Worm (Caenorhabditis elegans) whole organism, mixed stage, embryonic: ENCODE data around the gene T05A8.6.

Experiments
- M03D4.4 ChIP-seq: sonication (generic microtip); optimal IDR thresholded peaks from 2 replicates; lab custom pipeline; 2017; ENCODE audit warnings: mild to moderate bottlenecking, missing genetic modification characterization, missing compliant biosample characterization
- bed-3 ChIP-seq: fragments of 200-800 bp; sonication (Bioruptor generic); optimal IDR thresholded peaks from 3 replicates; lab custom pipeline; 2018; ENCODE audit warnings: mild to moderate bottlenecking, missing genetic modification characterization, moderate library complexity, missing compliant biosample characterization
- blmp-1 ChIP-seq: fragments of 150-350 bp; optimal IDR thresholded peaks from 2 replicates; lab custom pipeline; 2014; ENCODE audit warnings: missing biosample characterization, missing genetic modification characterization
- ceh-39 ChIP-seq: fragments of 150-350 bp; optimal IDR thresholded peaks from 2 replicates; lab custom pipeline; 2014; ENCODE audit warnings: missing biosample characterization, missing genetic modification characterization
- ceh-43 ChIP-seq: fragments of 200-800 bp; sonication (Bioruptor generic); optimal IDR thresholded peaks from 2 replicates; lab custom pipeline; 2018; ENCODE audit warnings: mild to moderate bottlenecking, missing genetic modification characterization, moderate library complexity, missing compliant biosample characterization
- ces-1 ChIP-seq: fragments of 150-350 bp; optimal IDR thresholded peaks from 2 replicates; lab custom pipeline; 2014; ENCODE audit warnings: missing biosample characterization, missing genetic modification reagents, missing genetic modification characterization
- cnd-1 ChIP-seq: fragments of 200-800 bp; sonication (Bioruptor generic); optimal IDR thresholded peaks from 2 replicates; lab custom pipeline; 2018; ENCODE audit warnings: mild to moderate bottlenecking, missing genetic modification characterization, missing compliant biosample characterization
- drap-1 ChIP-seq: fragments of 200-800 bp; sonication (Bioruptor generic); optimal IDR thresholded peaks from 3 replicates; lab custom pipeline; 2018; ENCODE audit warnings: mild to moderate bottlenecking, missing genetic modification characterization, missing compliant biosample characterization
- elt-1 ChIP-seq: sonication (generic microtip); optimal IDR thresholded peaks from 2 replicates; lab custom pipeline; 2017; ENCODE audit warnings: missing genetic modification characterization, mild to moderate bottlenecking, missing compliant biosample characterization, antibody characterized with exemption, moderate library complexity, borderline replicate concordance; ENCODE audit not compliant: insufficient read depth
- elt-3 ChIP-seq: fragments of 150-350 bp; optimal IDR thresholded peaks from 2 replicates; lab custom pipeline; 2014; ENCODE audit warnings: missing biosample characterization, missing genetic modification characterization
- flh-1 ChIP-seq: fragments of 200-800 bp; sonication (Bioruptor generic); optimal IDR thresholded peaks from 2 replicates; lab custom pipeline; 2018; ENCODE audit warnings: mild to moderate bottlenecking, missing genetic modification characterization, moderate library complexity, missing compliant biosample characterization
- ham-2 ChIP-seq: fragments of 200-800 bp; sonication (Bioruptor generic); optimal IDR thresholded peaks from 2 replicates; lab custom pipeline; 2018; ENCODE audit warnings: mild to moderate bottlenecking, missing genetic modification characterization, missing compliant biosample characterization
- hlh-1 ChIP-seq: fragments of 150-350 bp; optimal IDR thresholded peaks from 2 replicates; lab custom pipeline; 2014; ENCODE audit warnings: missing biosample characterization, missing genetic modification reagents, missing genetic modification characterization
- lin-13 ChIP-seq: fragments of 150-350 bp; optimal IDR thresholded peaks from 2 replicates; lab custom pipeline; 2014; ENCODE audit warnings: missing biosample characterization, missing genetic modification characterization
- lin-32 ChIP-seq: fragments of 200-800 bp; sonication (Bioruptor generic); optimal IDR thresholded peaks from 2 replicates; lab custom pipeline; 2018; ENCODE audit warnings: mild to moderate bottlenecking, missing genetic modification characterization, missing compliant biosample characterization
- lsy-2 ChIP-seq: fragments of 150-350 bp; optimal IDR thresholded peaks from 2 replicates; lab custom pipeline; 2014; ENCODE audit warnings: missing biosample characterization, missing genetic modification characterization
- mep-1 ChIP-seq: fragments of 150-350 bp; optimal IDR thresholded peaks from 2 replicates; lab custom pipeline; 2017; ENCODE audit warnings: missing biosample characterization, missing genetic modification reagents, missing genetic modification characterization, inconsistent platforms
- mls-2 ChIP-seq: sonication (generic microtip); optimal IDR thresholded peaks from 2 replicates; lab custom pipeline; 2016; ENCODE audit warnings: mild to moderate bottlenecking, missing genetic modification characterization, moderate library complexity, missing compliant biosample characterization
- nhr-12 ChIP-seq: fragments of 150-350 bp; optimal IDR thresholded peaks from 2 replicates; lab custom pipeline; 2014; ENCODE audit warnings: missing biosample characterization, missing genetic modification characterization
- nhr-2 ChIP-seq: fragments of 150-350 bp; optimal IDR thresholded peaks from 2 replicates; lab custom pipeline; 2014; ENCODE audit warnings: missing biosample characterization, missing genetic modification characterization
- nhr-237 ChIP-seq: fragments of 150-350 bp; optimal IDR thresholded peaks from 2 replicates; lab custom pipeline; 2014; ENCODE audit warnings: missing biosample characterization, missing genetic modification characterization
- nhr-28 ChIP-seq: fragments of 150-350 bp; optimal IDR thresholded peaks from 2 replicates; lab custom pipeline; 2014; ENCODE audit warnings: missing biosample characterization, missing genetic modification characterization
- nhr-76 ChIP-seq: sonication (generic microtip); optimal IDR thresholded peaks from 2 replicates; lab custom pipeline; 2017; ENCODE audit warnings: missing biosample characterization, missing genetic modification characterization
- pha-4 ChIP-seq: fragments of 150-350 bp; optimal IDR thresholded peaks from 2 replicates; lab custom pipeline; 2018; ENCODE audit warnings: missing biosample characterization, missing genetic modification reagents, missing genetic modification characterization
- sem-2 ChIP-seq: fragments of 200-800 bp; sonication (Bioruptor generic); optimal IDR thresholded peaks from 2 replicates; lab custom pipeline; 2018; ENCODE audit warnings: mild to moderate bottlenecking, missing genetic modification characterization, missing compliant biosample characterization
- snpc-4 ChIP-seq: fragments of 150-350 bp; optimal IDR thresholded peaks from 2 replicates; lab custom pipeline; 2014; ENCODE audit warnings: missing biosample characterization, missing genetic modification characterization
- sptf-1 ChIP-seq: sonication (generic microtip); optimal IDR thresholded peaks from 2 replicates; lab custom pipeline; 2017; ENCODE audit warnings: mild to moderate bottlenecking, missing genetic modification characterization, moderate library complexity, missing compliant biosample characterization
- unc-120 ChIP-seq: sonication (generic microtip); optimal IDR thresholded peaks from 2 replicates; lab custom pipeline; 2017; ENCODE audit warnings: missing genetic modification characterization, missing compliant biosample characterization; ENCODE audit not compliant: poor library complexity, severe bottlenecking
- unc-39 ChIP-seq: fragments of 150-350 bp; optimal IDR thresholded peaks from 2 replicates; lab custom pipeline; 2014; ENCODE audit warnings: missing biosample characterization, missing genetic modification characterization
- unc-62 ChIP-seq: fragments of 150-350 bp; optimal IDR thresholded peaks from 2 replicates; lab custom pipeline; 2014; ENCODE audit warnings: missing biosample characterization, missing genetic modification reagents, missing genetic modification characterization
- zip-8 ChIP-seq: fragments of 150-350 bp; optimal IDR thresholded peaks from 2 replicates; lab custom pipeline; 2014; ENCODE audit warnings: missing biosample characterization, missing genetic modification characterization

Gene T05A8.6

ce11 chrII:2762108-2762507 lies 22.6 kb upstream of the T05A8.6 start, which contains the start of gene fbxb-106:
Gene fbxb-106 (plus strand): TSS chrII:2762408.
- no peak for TF ChIP-seq ceh-43 (GFP tag; lab: Kevin White, UChicago)
- TF ChIP-seq drap-1 = no peak
- no peak for TF ChIP-seq nhr-237
- TF ChIP-seq nhr-28 (tag; lab: Kevin White, UChicago) = no peak
- no peak for TF ChIP-seq elt-1
- TF ChIP-seq hlh-1 (tag; lab: Kevin White, UChicago) = no peak
- TF ChIP-seq lin-32 (GFP tag; lab: Kevin White, UChicago) = no peak
- no peak for TF ChIP-seq snpc-4
- no peak for TF ChIP-seq mls-2 (tag; lab: Kevin White, UChicago)

ce11 chrII:2758476-2758875 lies 19.0 kb upstream of the T05A8.6 start, which contains the start of gene fbxb-107:
Gene fbxb-107 (plus strand): TSS chrII:2758772.
- peak; percentile 99 for TF ChIP-seq ceh-39
- no peak for TF ChIP-seq cnd-1 (tag; lab: Kevin White, UChicago)
- no peak for TF ChIP-seq nhr-237
- TF ChIP-seq flh-1 (GFP tag; lab: Kevin White, UChicago) = no peak
- TF ChIP-seq, all 35 proteins: peak for 1

ce11 chrII:2757954-2758353 lies 18.4 kb upstream of the T05A8.6 start, which contains the start of gene F29A7.8:
Gene F29A7.8 (minus strand): TSS chrII:2758054.
- TF ChIP-seq ceh-43 (GFP tag; lab: Kevin White, UChicago) = no peak
- no peak for TF ChIP-seq ham-2
- TF ChIP-seq unc-120 (tag; lab: Kevin White, UChicago) = no peak
- no peak for TF ChIP-seq elt-1
- TF ChIP-seq ces-1 (GFP tag; lab: Kevin White, UChicago) = no peak
- TF ChIP-seq nhr-12 (tag; lab: Kevin White, UChicago) = no peak
- TF ChIP-seq cnd-1 (tag; lab: Kevin White, UChicago) = no peak

- TF ChIP-seq lsy-2 (tag; lab: Kevin White, UChicago) (no peak), nhr-237 (no peak), sptf-1 (no peak), unc-120 (tag; lab: Kevin White, UChicago) (no peak), hlh-1 (tag; lab: Kevin White, UChicago) (no peak), drap-1 (no peak), nhr-28 (tag; lab: Kevin White, UChicago) (no peak), elt-3 (tag; lab: Kevin White, UChicago) (no peak), pha-4 (tag; lab: Kevin White, UChicago) (no peak), unc-39 (tag; lab: Kevin White, UChicago) (no peak)
- TF ChIP-seq, all 35 proteins: peak for 0
These were observed 16.8 kb upstream of the T05A8.6 start for ce11 chrII:2756351-2756750.

ce11 chrII:2754595-2754994 lies 15.1 kb upstream of the T05A8.6 start:
- TF ChIP-seq ham-2 = no peak
- no peak for TF ChIP-seq snpc-4
- no peak for TF ChIP-seq cnd-1 (tag; lab: Kevin White, UChicago)

ce11 chrII:2752999-2753398 lies 13.5 kb upstream of the T05A8.6 start, which contains the start of gene F29A7.3:
Gene F29A7.3 (plus strand): TSS chrII:2753299.
- TF ChIP-seq sem-2 (no peak), bed-3 (GFP tag; lab: Kevin White, UChicago) (no peak), blmp-1 (tag; lab: Kevin White, UChicago) (no peak), ceh-39 (no peak), nhr-2 (tag; lab: Kevin White, UChicago) (no peak), zip-8 (tag; lab: Kevin White, UChicago) (no peak), mls-2 (tag; lab: Kevin White, UChicago) (no peak)

ce11 chrII:2752536-2752935 lies 13.0 kb upstream of the T05A8.6 start, which contains the start of gene F29A7.6:
Gene F29A7.6 (minus strand): TSS chrII:2752611.
- TF ChIP-seq ceh-43 (GFP tag; lab: Kevin White, UChicago) (no peak), pha-4 (tag; lab: Kevin White, UChicago) (peak; percentile 18), lin-13 (peak; percentile 51), unc-62 (GFP tag; lab: Kevin White, UChicago) (no peak), lin-32 (GFP tag; lab: Kevin White, UChicago) (no peak), ceh-39 (no peak), nhr-2 (tag; lab: Kevin White, UChicago) (no peak), M03D4.4 (tag; lab: Kevin White, UChicago) (peak; percentile 20), hlh-1 (tag; lab: Kevin White, UChicago) (peak; percentile 2), ces-1 (GFP tag; lab: Kevin White, UChicago) (peak; percentile 74), blmp-1 (tag; lab: Kevin White, UChicago) (no peak), sptf-1 (peak; percentile 65), drap-1 (no peak), mep-1 (peak; percentile 36), nhr-76 (tag; lab: Kevin White, UChicago) (no peak), ham-2 (peak; percentile 46)
